Worm (Caenorhabditis elegans) whole organism, young adult: ENCODE measurements around the gene sta-2.

Source experiments
- B0019.2 ChIP-seq: fragments of 200-800 bp; sonication (Bioruptor generic); conservative IDR thresholded peaks from 2 replicates; pipeline ENCODE4 v1.3.6; 2022; ENCODE audit warnings: missing genetic modification reagents, missing genetic modification characterization, missing compliant biosample characterization
- B0261.1 ChIP-seq: sonication (generic microtip); optimal IDR thresholded peaks from 2 replicates; lab custom pipeline; 2016; ENCODE audit warnings: mild to moderate bottlenecking, missing genetic modification characterization, moderate library complexity, missing compliant biosample characterization
- D2030.7 ChIP-seq: fragments of 200-800 bp; sonication (Bioruptor generic); IDR thresholded peaks from 2 replicates; pipeline ENCODE4 v1.3.6; 2022; ENCODE audit warnings: missing genetic modification reagents, missing genetic modification characterization, missing compliant biosample characterization
- F23B12.7 ChIP-seq: sonication (generic microtip); optimal IDR thresholded peaks from 2 replicates; lab custom pipeline; 2017; ENCODE audit warnings: missing genetic modification characterization, mild to moderate bottlenecking, missing compliant biosample characterization, antibody characterized with exemption, moderate library complexity; ENCODE audit not compliant: insufficient read depth
- F33H1.4 ChIP-seq: fragments of 200-800 bp; sonication (Bioruptor generic); IDR thresholded peaks from 2 replicates; pipeline ENCODE4 v1.3.6; 2022; ENCODE audit warnings: missing genetic modification reagents, missing genetic modification characterization, missing compliant biosample characterization
- F49E8.2 ChIP-seq: sonication (generic microtip); optimal IDR thresholded peaks from 3 replicates; lab custom pipeline; 2017; ENCODE audit warnings: missing genetic modification characterization, mild to moderate bottlenecking, missing compliant biosample characterization, antibody characterized with exemption, moderate library complexity; ENCODE audit not compliant: insufficient read depth
- F55B11.4 ChIP-seq: sonication (generic microtip); optimal IDR thresholded peaks from 2 replicates; lab custom pipeline; 2016; ENCODE audit warnings: missing compliant biosample characterization, missing genetic modification characterization, borderline replicate concordance; ENCODE audit not compliant: insufficient read depth
- F57A8.1 ChIP-seq: fragments of 200-800 bp; sonication (Bioruptor generic); optimal IDR thresholded peaks from 2 replicates; lab custom pipeline; 2018; ENCODE audit warnings: mild to moderate bottlenecking, missing genetic modification characterization, moderate library complexity, missing compliant biosample characterization
- K11D2.4 ChIP-seq: fragments of 200-800 bp; sonication (Bioruptor generic); IDR thresholded peaks from 2 replicates; pipeline ENCODE4 v1.3.6; 2022; ENCODE audit warnings: missing genetic modification reagents, missing genetic modification characterization, missing compliant biosample characterization
- K12H6.12 ChIP-seq: fragments of 200-800 bp; sonication (Bioruptor generic); optimal IDR thresholded peaks from 2 replicates; lab custom pipeline; 2018; ENCODE audit warnings: mild to moderate bottlenecking, missing genetic modification characterization, missing compliant biosample characterization
- T26A5.8 ChIP-seq: sonication (generic microtip); optimal IDR thresholded peaks from 2 replicates; lab custom pipeline; 2016; ENCODE audit warnings: missing genetic modification characterization, missing compliant biosample characterization
- Y53G8AR.9 ChIP-seq: fragments of 200-800 bp; sonication (Bioruptor generic); conservative IDR thresholded peaks from 2 replicates; pipeline ENCODE4 v1.3.6; 2022; ENCODE audit warnings: missing genetic modification reagents, missing genetic modification characterization, missing compliant biosample characterization
- Y79H2A.3 ChIP-seq: fragments of 200-800 bp; sonication (Bioruptor generic); conservative IDR thresholded peaks from 2 replicates; pipeline ENCODE4 v1.3.6; 2022; ENCODE audit warnings: missing genetic modification reagents, missing genetic modification characterization, missing compliant biosample characterization
- aptf-2 ChIP-seq: fragments of 200-800 bp; sonication (Bioruptor generic); conservative IDR thresholded peaks from 2 replicates; pipeline ENCODE4 v1.3.6; 2022; ENCODE audit warnings: missing genetic modification reagents, missing genetic modification characterization, missing compliant biosample characterization
- athp-1 ChIP-seq: sonication (generic microtip); optimal IDR thresholded peaks from 2 replicates; lab custom pipeline; 2017; ENCODE audit warnings: mild to moderate bottlenecking, missing genetic modification characterization, missing compliant biosample characterization
- attf-6 ChIP-seq: fragments of 200-800 bp; sonication (Bioruptor generic); IDR thresholded peaks from 2 replicates; pipeline ENCODE4 v1.3.6; 2022; ENCODE audit warnings: missing genetic modification reagents, missing genetic modification characterization, missing compliant biosample characterization
- ccch-3 ChIP-seq: fragments of 200-800 bp; sonication (Bioruptor generic); optimal IDR thresholded peaks from 2 replicates; lab custom pipeline; 2018; ENCODE audit warnings: mild to moderate bottlenecking, missing genetic modification characterization, missing compliant biosample characterization
- ceh-27 ChIP-seq: fragments of 200-800 bp; sonication (Bioruptor generic); optimal IDR thresholded peaks from 2 replicates; lab custom pipeline; 2018; ENCODE audit warnings: mild to moderate bottlenecking, missing genetic modification characterization, moderate library complexity, missing compliant biosample characterization
- ceh-40 ChIP-seq: fragments of 200-800 bp; sonication (Bioruptor generic); IDR thresholded peaks from 2 replicates; pipeline ENCODE4 v1.3.6; 2022; ENCODE audit warnings: missing genetic modification characterization, missing compliant biosample characterization
- dpff-1 ChIP-seq: sonication (generic microtip); optimal IDR thresholded peaks from 2 replicates; lab custom pipeline; 2017; ENCODE audit warnings: mild to moderate bottlenecking, missing genetic modification characterization, missing compliant biosample characterization
- dpl-1 ChIP-seq: fragments of 150-350 bp; optimal IDR thresholded peaks from 2 replicates; lab custom pipeline; 2014; ENCODE audit warnings: missing biosample characterization, missing genetic modification reagents, missing genetic modification characterization
- egl-18 ChIP-seq: fragments of 200-800 bp; sonication (Bioruptor generic); IDR thresholded peaks from 2 replicates; pipeline ENCODE4 v1.3.6; 2022; ENCODE audit warnings: missing genetic modification reagents, missing genetic modification characterization, missing compliant biosample characterization
- ekl-4 ChIP-seq: fragments of 200-800 bp; sonication (Bioruptor generic); IDR thresholded peaks from 2 replicates; pipeline ENCODE4 v1.3.6; 2022; ENCODE audit warnings: missing genetic modification reagents, missing genetic modification characterization, missing compliant biosample characterization
- hmg-1.2 ChIP-seq: fragments of 200-800 bp; sonication (Bioruptor generic); IDR thresholded peaks from 2 replicates; pipeline ENCODE4 v1.3.6; 2022; ENCODE audit warnings: missing genetic modification reagents, missing genetic modification characterization, missing compliant biosample characterization
- let-607 ChIP-seq, 2 experiments: fragments of 200-800 bp in 1 of 2; sonication (Bioruptor generic) in 1 of 2; sonication (generic microtip) in 1 of 2; optimal IDR thresholded peaks; 2 replicates each; lab custom pipeline; 2016 to 2018; ENCODE audit warnings: mild to moderate bottlenecking in 2 of 2, missing compliant biosample characterization in 2 of 2, missing genetic modification characterization in 2 of 2, moderate library complexity in 2 of 2, missing genotype in 1 of 2
- lin-40 ChIP-seq: sonication (generic microtip); optimal IDR thresholded peaks from 2 replicates; lab custom pipeline; 2016; ENCODE audit warnings: missing genetic modification characterization, mild to moderate bottlenecking, missing compliant biosample characterization, missing genotype, missing genetic modification reagents
- lsl-1 ChIP-seq: fragments of 200-800 bp; sonication (Bioruptor generic); optimal IDR thresholded peaks from 2 replicates; lab custom pipeline; 2018; ENCODE audit warnings: mild to moderate bottlenecking, missing genetic modification characterization, moderate library complexity, missing compliant biosample characterization
- lsy-27 ChIP-seq: sonication (generic microtip); optimal IDR thresholded peaks from 2 replicates; lab custom pipeline; 2017; ENCODE audit warnings: missing genetic modification characterization, mild to moderate bottlenecking, missing compliant biosample characterization, antibody characterized with exemption, missing genotype, borderline replicate concordance; ENCODE audit not compliant: insufficient read depth
- madf-8 ChIP-seq: fragments of 200-800 bp; sonication (Bioruptor generic); conservative IDR thresholded peaks from 2 replicates; pipeline ENCODE4 v1.3.6; 2022; ENCODE audit warnings: missing genetic modification reagents, missing genetic modification characterization, missing compliant biosample characterization
- nfya-1 ChIP-seq: sonication (generic microtip); optimal IDR thresholded peaks from 2 replicates; lab custom pipeline; 2017; ENCODE audit warnings: antibody characterized with exemption, missing compliant biosample characterization, missing genetic modification characterization, borderline replicate concordance; ENCODE audit not compliant: insufficient read depth
- pbrm-1 ChIP-seq: fragments of 200-800 bp; sonication (Bioruptor generic); IDR thresholded peaks from 2 replicates; pipeline ENCODE4 v1.3.6; 2022; ENCODE audit warnings: missing genetic modification reagents, missing genetic modification characterization, missing compliant biosample characterization
- pha-4 ChIP-seq: fragments of 150-350 bp; sonication (generic microtip); optimal IDR thresholded peaks from 2 replicates; lab custom pipeline; 2014; ENCODE audit warnings: missing biosample characterization, missing genetic modification reagents, missing genetic modification characterization
- snpc-1.1 ChIP-seq: sonication (generic microtip); optimal IDR thresholded peaks from 2 replicates; lab custom pipeline; 2017; ENCODE audit warnings: missing genetic modification characterization, mild to moderate bottlenecking, missing compliant biosample characterization, antibody characterized with exemption, moderate library complexity, missing genotype, missing genetic modification reagents; ENCODE audit not compliant: insufficient read depth
- tbp1 ChIP-seq: fragments of 200-800 bp; sonication (Bioruptor generic); optimal IDR thresholded peaks from 2 replicates; lab custom pipeline; 2018; ENCODE audit warnings: mild to moderate bottlenecking, missing genetic modification characterization, missing compliant biosample characterization
- unc-130 ChIP-seq: sonication (generic microtip); optimal IDR thresholded peaks from 2 replicates; lab custom pipeline; 2016; ENCODE audit warnings: missing genetic modification reagents, missing genetic modification characterization, missing compliant biosample characterization
- unc-62 ChIP-seq: fragments of 150-350 bp; optimal IDR thresholded peaks from 2 replicates; lab custom pipeline; 2014; ENCODE audit warnings: missing biosample characterization, missing genetic modification reagents, missing genetic modification characterization
- zim-3 ChIP-seq: sonication (generic microtip); optimal IDR thresholded peaks from 2 replicates; lab custom pipeline; 2017; ENCODE audit warnings: mild to moderate bottlenecking, missing genetic modification characterization, moderate library complexity, missing compliant biosample characterization
- ztf-18 ChIP-seq: sonication (generic microtip); optimal IDR thresholded peaks from 2 replicates; lab custom pipeline; 2016; ENCODE audit warnings: missing genotype, mild to moderate bottlenecking, missing genetic modification characterization, missing compliant biosample characterization
- ztf-26 ChIP-seq: sonication (generic microtip); optimal IDR thresholded peaks from 2 replicates; lab custom pipeline; 2017; ENCODE audit warnings: missing genetic modification characterization, missing compliant biosample characterization
- ztf-28 ChIP-seq: fragments of 200-800 bp; sonication (Bioruptor generic); IDR thresholded peaks from 2 replicates; pipeline ENCODE4 v1.3.6; 2022; ENCODE audit warnings: missing genetic modification reagents, missing genetic modification characterization, missing compliant biosample characterization
- ztf-3 ChIP-seq: fragments of 200-800 bp; sonication (Bioruptor generic); optimal IDR thresholded peaks from 2 replicates; lab custom pipeline; 2018; ENCODE audit warnings: mild to moderate bottlenecking, missing genetic modification characterization, missing compliant biosample characterization

sta-2 gene

ce11 chrV:9757884-9758283, 16.9 kb downstream of the sta-2 start, which contains the start of gene F58E6.11:
Gene F58E6.11, minus strand, starts transcription at chrV:9757984.
- no peak for TF ChIP-seq ztf-28 (GFP tag; lab: Robert Waterston, UW)
- no peak for TF ChIP-seq pha-4
- TF ChIP-seq hmg-1.2: no peak
- TF ChIP-seq athp-1 (tag; lab: Kevin White, UChicago): no peak
- TF ChIP-seq nfya-1 (tag; lab: Kevin White, UChicago): no peak
- TF ChIP-seq Y53G8AR.9 (GFP tag; lab: Robert Waterston, UW): no peak
- TF ChIP-seq, all 124 proteins: peak for 0

- TF ChIP-seq Y79H2A.3 (GFP tag; lab: Robert Waterston, UW) (no peak), lsl-1 (GFP tag; lab: Kevin White, UChicago) (no peak), ztf-18 (tag; lab: Kevin White, UChicago) (no peak), ceh-27 (no peak), B0261.1 (tag; lab: Kevin White, UChicago) (no peak), F49E8.2 (tag; lab: Kevin White, UChicago) (no peak), K12H6.12 (tag; lab: Kevin White, UChicago) (no peak), ceh-40 (GFP tag; lab: Robert Waterston, UW) (no peak), aptf-2 (GFP tag; lab: Robert Waterston, UW) (no peak), dpff-1 (tag; lab: Kevin White, UChicago) (no peak), lsy-27 (tag; lab: Kevin White, UChicago) (no peak), B0019.2 (GFP tag; lab: Robert Waterston, UW) (no peak), F57A8.1 (no peak), egl-18 (GFP tag; lab: Robert Waterston, UW) (no peak), T26A5.8 (tag; lab: Kevin White, UChicago) (no peak), D2030.7 (GFP tag; lab: Robert Waterston, UW) (no peak), ztf-26 (tag; lab: Kevin White, UChicago) (no peak)
Measured at ce11 chrV:9758437-9758836, 17.4 kb downstream of the sta-2 start.

- TF ChIP-seq ztf-3 (GFP tag; lab: Kevin White, UChicago) (no peak), K12H6.12 (tag; lab: Kevin White, UChicago) (no peak), unc-130 (no peak), F23B12.7 (no peak), dpl-1 (GFP tag; lab: Kevin White, UChicago) (no peak), unc-62 (GFP tag; lab: Kevin White, UChicago) (no peak), pbrm-1 (no peak), Y79H2A.3 (GFP tag; lab: Robert Waterston, UW) (no peak), ccch-3 (no peak), let-607 (tag; optimal IDR thresholded peaks at IDR 0.05; lab: Kevin White, UChicago) (no peak), tbp1 (GFP tag; lab: Kevin White, UChicago) (no peak), ceh-27 (no peak), F33H1.4 (GFP tag; lab: Robert Waterston, UW) (no peak)
Measured at ce11 chrV:9763759-9764158, 22.8 kb downstream of the sta-2 start.

ce11 chrV:9764552-9764951, 23.5 kb downstream of the sta-2 start:
- TF ChIP-seq K11D2.4 (GFP tag; lab: Robert Waterston, UW): no peak
- no peak for TF ChIP-seq zim-3 (tag; lab: Kevin White, UChicago)
- TF ChIP-seq ztf-3 (GFP tag; lab: Kevin White, UChicago): no peak
- no peak for TF ChIP-seq lsy-27 (tag; lab: Kevin White, UChicago)
- no peak for TF ChIP-seq F33H1.4 (GFP tag; lab: Robert Waterston, UW)
- no peak for TF ChIP-seq madf-8
- TF ChIP-seq unc-130: no peak
- no peak for TF ChIP-seq F55B11.4
- TF ChIP-seq snpc-1.1: no peak
- no peak for TF ChIP-seq dpl-1 (GFP tag; lab: Kevin White, UChicago)
- no peak for TF ChIP-seq attf-6 (GFP tag; lab: Robert Waterston, UW)
- TF ChIP-seq ekl-4 (GFP tag; lab: Robert Waterston, UW): no peak
- TF ChIP-seq lin-40 (tag; lab: Kevin White, UChicago): no peak
- TF ChIP-seq, all 124 proteins: peak for 0
